Fruit fly (Drosophila melanogaster) whole organism, embryonic: Measurements from ENCODE around the gene Cpr23B.

Experiments
- Blimp-1 ChIP-seq: fragments of 200-800 bp; sonication (Bioruptor generic); optimal IDR thresholded peaks from 3 replicates; lab custom pipeline; 2018; ENCODE audit warnings: missing biosample characterization, missing genetic modification characterization, mild to moderate bottlenecking, moderate library complexity, missing genetic modification reagents
- CG10462 ChIP-seq: fragments of 200-800 bp; sonication (Bioruptor generic); optimal IDR thresholded peaks from 2 replicates; lab custom pipeline; 2016; ENCODE audit warnings: missing biosample characterization, missing genetic modification characterization
- CG10565 ChIP-seq: fragments of 200-800 bp; sonication (Bioruptor generic); optimal IDR thresholded peaks from 3 replicates; lab custom pipeline; 2016; ENCODE audit warnings: missing biosample characterization, mild to moderate bottlenecking, missing genetic modification characterization
- CG10654 ChIP-seq: fragments of 200-800 bp; sonication (Bioruptor generic); optimal IDR thresholded peaks from 2 replicates; lab custom pipeline; 2016; ENCODE audit warnings: missing biosample characterization, missing genetic modification characterization
- CG11723 ChIP-seq: fragments of 200-800 bp; sonication (Bioruptor generic); optimal IDR thresholded peaks from 2 replicates; lab custom pipeline; 2017; ENCODE audit warnings: missing biosample characterization, mild to moderate bottlenecking, missing genetic modification characterization
- CG13287 ChIP-seq: fragments of 200-800 bp; sonication (Bioruptor generic); IDR thresholded peaks from 2 replicates; pipeline ENCODE4 v1.3.6; 2022; ENCODE audit warnings: missing biosample characterization, missing genetic modification characterization; ENCODE audit not compliant: partially characterized antibody
- CG13424 ChIP-seq: fragments of 200-800 bp; sonication (Bioruptor generic); optimal IDR thresholded peaks from 2 replicates; lab custom pipeline; 2019; ENCODE audit warnings: missing biosample characterization, mild to moderate bottlenecking, missing genetic modification characterization, moderate library complexity
- CG13894 ChIP-seq: fragments of 200-800 bp; sonication (Bioruptor generic); optimal IDR thresholded peaks from 3 replicates; lab custom pipeline; 2018; ENCODE audit warnings: missing biosample characterization, mild to moderate bottlenecking, missing genetic modification characterization, moderate library complexity
- CG16863 ChIP-seq: fragments of 200-800 bp; sonication (Bioruptor generic); optimal IDR thresholded peaks from 3 replicates; lab custom pipeline; 2016; ENCODE audit warnings: missing biosample characterization, missing genetic modification characterization
- CG18764 ChIP-seq: fragments of 200-800 bp; sonication (Bioruptor generic); optimal IDR thresholded peaks from 3 replicates; lab custom pipeline; 2016; ENCODE audit warnings: missing biosample characterization, missing genetic modification characterization
- CG31365 ChIP-seq: fragments of 200-800 bp; sonication (Bioruptor generic); optimal IDR thresholded peaks from 2 replicates; lab custom pipeline; 2018; ENCODE audit warnings: missing biosample characterization, mild to moderate bottlenecking, missing genetic modification characterization
- CG5180 ChIP-seq: fragments of 200-800 bp; sonication (Bioruptor generic); optimal IDR thresholded peaks from 3 replicates; lab custom pipeline; 2017; ENCODE audit warnings: missing biosample characterization, missing genetic modification characterization, mild to moderate bottlenecking, moderate library complexity, missing genetic modification reagents
- CG6175 ChIP-seq: fragments of 200-800 bp; sonication (Bioruptor generic); IDR thresholded peaks from 3 replicates; pipeline ENCODE4 v1.3.6; 2022; ENCODE audit warnings: missing biosample characterization, missing genetic modification characterization
- CG7928 ChIP-seq: fragments of 200-800 bp; sonication (Bioruptor generic); optimal IDR thresholded peaks from 2 replicates; lab custom pipeline; 2017; ENCODE audit warnings: missing biosample characterization, mild to moderate bottlenecking, missing genetic modification characterization
- CG8089 ChIP-seq: fragments of 200-800 bp; sonication (Bioruptor generic); optimal IDR thresholded peaks from 3 replicates; lab custom pipeline; 2016; ENCODE audit warnings: missing biosample characterization, missing genetic modification characterization
- CG9797 ChIP-seq: fragments of 200-800 bp; sonication (Bioruptor generic); optimal IDR thresholded peaks from 3 replicates; lab custom pipeline; 2018; ENCODE audit warnings: missing biosample characterization, mild to moderate bottlenecking, missing genetic modification characterization
- Dp ChIP-seq: fragments of 200-800 bp; sonication (Bioruptor generic); optimal IDR thresholded peaks from 2 replicates; lab custom pipeline; 2018; ENCODE audit warnings: missing biosample characterization, mild to moderate bottlenecking, missing genetic modification characterization, moderate library complexity
- Drgx ChIP-seq: fragments of 200-800 bp; sonication (Bioruptor generic); IDR thresholded peaks from 2 replicates; pipeline ENCODE4 v1.3.6; 2022; ENCODE audit warnings: missing biosample characterization, missing genetic modification characterization
- E2f2 ChIP-seq: fragments of 200-800 bp; sonication (Bioruptor generic); IDR thresholded peaks from 2 replicates; pipeline ENCODE4 v1.3.6; 2022; ENCODE audit warnings: missing biosample characterization, missing genetic modification characterization
- Eip74EF ChIP-seq, 2 experiments: fragments of 200-800 bp in 1 of 2; fragments of >200 bp in 1 of 2; sonication (Bioruptor generic) in 1 of 2; optimal IDR thresholded peaks; 2 replicates each; lab custom pipeline; 2017 to 2019; ENCODE audit warnings: missing biosample characterization in 2 of 2, missing genetic modification characterization in 2 of 2, mild to moderate bottlenecking in 1 of 2, moderate library complexity in 1 of 2
- Meics ChIP-seq: fragments of 200-800 bp; sonication (Bioruptor generic); optimal IDR thresholded peaks from 2 replicates; lab custom pipeline; 2017; ENCODE audit warnings: missing biosample characterization, mild to moderate bottlenecking, missing genetic modification characterization
- NfI ChIP-seq: fragments of 200-800 bp; sonication (Bioruptor generic); optimal IDR thresholded peaks from 3 replicates; lab custom pipeline; 2018; ENCODE audit warnings: missing biosample characterization, mild to moderate bottlenecking, missing genetic modification characterization, moderate library complexity
- Oli ChIP-seq: fragments of 200-800 bp; sonication (Bioruptor generic); optimal IDR thresholded peaks from 2 replicates; lab custom pipeline; 2018; ENCODE audit warnings: missing biosample characterization, mild to moderate bottlenecking, missing genetic modification characterization, moderate library complexity
- Spps ChIP-seq: fragments of 200-800 bp; sonication (Bioruptor generic); optimal IDR thresholded peaks from 2 replicates; lab custom pipeline; 2018; ENCODE audit warnings: missing biosample characterization, mild to moderate bottlenecking, missing genetic modification characterization
- Tbp ChIP-seq: fragments of >200 bp; optimal IDR thresholded peaks from 2 replicates; lab custom pipeline; 2018; ENCODE audit warnings: missing biosample characterization, missing genetic modification characterization
- Vsx1 ChIP-seq: fragments of 200-800 bp; sonication (Bioruptor generic); optimal IDR thresholded peaks from 2 replicates; lab custom pipeline; 2017; ENCODE audit warnings: missing biosample characterization, mild to moderate bottlenecking, missing genetic modification characterization, missing genetic modification reagents
- ato ChIP-seq: fragments of 200-800 bp; sonication (Bioruptor generic); IDR thresholded peaks from 2 replicates; pipeline ENCODE4 v1.3.6; 2022; ENCODE audit warnings: missing biosample characterization, missing genetic modification characterization; ENCODE audit not compliant: partially characterized antibody
- bbx ChIP-seq: fragments of 200-800 bp; sonication (Bioruptor generic); IDR thresholded peaks from 2 replicates; pipeline ENCODE4 v1.3.6; 2022; ENCODE audit warnings: missing biosample characterization, missing genetic modification characterization; ENCODE audit not compliant: partially characterized antibody
- cg ChIP-seq: fragments of 200-800 bp; sonication (Bioruptor generic); optimal IDR thresholded peaks from 3 replicates; lab custom pipeline; 2019; ENCODE audit warnings: missing biosample characterization, mild to moderate bottlenecking, missing genetic modification characterization, moderate library complexity
- chm ChIP-seq: fragments of 200-800 bp; sonication (Bioruptor generic); IDR thresholded peaks from 2 replicates; pipeline ENCODE4 v1.3.6; 2022; ENCODE audit warnings: missing biosample characterization, missing genetic modification characterization
- crp ChIP-seq, 2 experiments: fragments of 200-800 bp; sonication (Bioruptor generic); optimal IDR thresholded peaks; 2 replicates in 1 of 2; 3 replicates in 1 of 2; lab custom pipeline; 2017; ENCODE audit warnings: missing biosample characterization in 2 of 2, missing genetic modification characterization in 2 of 2, mild to moderate bottlenecking in 1 of 2, moderate library complexity in 1 of 2
- ewg ChIP-seq: fragments of 200-800 bp; sonication (Bioruptor generic); optimal IDR thresholded peaks from 3 replicates; lab custom pipeline; 2017; ENCODE audit warnings: mild to moderate bottlenecking, missing biosample characterization, missing genetic modification reagents, missing genetic modification characterization
- ftz-f1 ChIP-seq: fragments of 200-800 bp; sonication (Bioruptor generic); optimal IDR thresholded peaks from 2 replicates; lab custom pipeline; 2016; ENCODE audit warnings: missing biosample characterization, missing genetic modification characterization
- grn ChIP-seq: fragments of 200-800 bp; sonication (Bioruptor generic); optimal IDR thresholded peaks from 3 replicates; lab custom pipeline; 2017; ENCODE audit warnings: missing biosample characterization, missing genetic modification characterization
- ham ChIP-seq: fragments of 200-800 bp; sonication (Bioruptor generic); IDR thresholded peaks from 2 replicates; pipeline ENCODE4 v1.3.6; 2022; ENCODE audit warnings: missing biosample characterization, missing genetic modification characterization
- lola ChIP-seq, 3 experiments: fragments of >200 bp in 2 of 3; fragments of 200-800 bp in 1 of 3; sonication (Bioruptor generic) in 1 of 3; optimal IDR thresholded peaks; 2 replicates each; lab custom pipeline; 2017 to 2019; ENCODE audit warnings: missing biosample characterization in 3 of 3, missing genetic modification characterization in 3 of 3, mild to moderate bottlenecking in 1 of 3, moderate library complexity in 1 of 3
- luna ChIP-seq: fragments of 200-800 bp; sonication (Bioruptor generic); optimal IDR thresholded peaks from 2 replicates; lab custom pipeline; 2016; ENCODE audit warnings: missing biosample characterization, missing genetic modification characterization
- odd ChIP-seq: fragments of 200-800 bp; sonication (Bioruptor generic); optimal IDR thresholded peaks from 2 replicates; lab custom pipeline; 2017; ENCODE audit warnings: missing biosample characterization, mild to moderate bottlenecking, missing genetic modification characterization
- onecut ChIP-seq: fragments of 200-800 bp; sonication (Bioruptor generic); IDR thresholded peaks from 2 replicates; pipeline ENCODE4 v1.3.6; 2022; ENCODE audit warnings: missing biosample characterization, missing genetic modification characterization
- pb ChIP-seq: fragments of 200-800 bp; sonication (Bioruptor generic); optimal IDR thresholded peaks from 3 replicates; lab custom pipeline; 2016; ENCODE audit warnings: missing biosample characterization, missing genetic modification characterization
- pzg ChIP-seq: fragments of 200-800 bp; sonication (Bioruptor generic); optimal IDR thresholded peaks from 3 replicates; lab custom pipeline; 2018; ENCODE audit warnings: missing biosample characterization, mild to moderate bottlenecking, missing genetic modification characterization, moderate library complexity
- run ChIP-seq: fragments of 200-800 bp; sonication (Bioruptor generic); optimal IDR thresholded peaks from 3 replicates; lab custom pipeline; 2018; ENCODE audit warnings: missing biosample characterization, mild to moderate bottlenecking, missing genetic modification characterization
- seq ChIP-seq: fragments of 200-800 bp; sonication (Bioruptor generic); IDR thresholded peaks from 2 replicates; pipeline ENCODE4 v1.3.6; 2022; ENCODE audit warnings: missing biosample characterization, missing genetic modification characterization
- sug ChIP-seq: fragments of 200-800 bp; optimal IDR thresholded peaks from 2 replicates; lab custom pipeline; 2019; ENCODE audit warnings: missing biosample characterization, mild to moderate bottlenecking, missing genetic modification characterization, moderate library complexity
- tll ChIP-seq, 2 experiments: fragments of 200-800 bp in 1 of 2; fragments of >200 bp in 1 of 2; sonication (Bioruptor generic) in 1 of 2; optimal IDR thresholded peaks; 2 replicates each; lab custom pipeline; 2017 to 2019; ENCODE audit warnings: missing biosample characterization in 2 of 2, missing genetic modification characterization in 2 of 2, mild to moderate bottlenecking in 1 of 2, moderate library complexity in 1 of 2
- unc-4 ChIP-seq: fragments of 200-800 bp; sonication (Bioruptor generic); IDR thresholded peaks from 2 replicates; pipeline ENCODE4 v1.3.6; 2022; ENCODE audit warnings: missing biosample characterization, missing genetic modification characterization; ENCODE audit not compliant: partially characterized antibody

The Cpr23B gene

DNA sequence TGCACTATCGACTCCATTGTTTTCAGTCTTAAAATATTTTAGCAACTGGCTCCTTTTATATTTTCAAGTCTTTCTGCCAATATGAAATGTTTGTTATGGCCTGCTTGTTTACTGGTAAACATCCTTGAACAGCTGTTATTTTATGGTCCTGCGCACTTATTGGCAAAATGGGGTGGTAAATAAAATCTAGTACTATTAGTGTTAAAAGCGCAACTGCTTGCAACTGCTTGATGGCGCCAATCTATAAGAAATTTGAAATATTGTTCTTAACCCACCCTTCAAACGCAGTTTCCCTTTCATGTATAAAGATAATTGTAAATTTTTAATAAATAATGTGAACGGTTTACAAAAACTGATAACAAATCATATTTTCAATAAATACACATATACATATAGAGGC is 22.5 kb upstream of the Cpr23B start, which contains the start of gene G6P:
Gene G6P (minus strand): TSS at position 88 of the 400 bp plus-strand sequence.
- no peak for TF ChIP-seq tll (GFP tag; optimal IDR thresholded peaks at IDR 0.05; lab: Kevin White, UChicago)
- TF ChIP-seq CG18764: no peak
- TF ChIP-seq CG6175 (GFP tag; lab: Robert Waterston, UW): no peak
- TF ChIP-seq CG11723: no peak
- no peak for TF ChIP-seq lola (GFP tag; optimal IDR thresholded peaks at IDR 0.05; lab: Kevin White, UChicago)
- TF ChIP-seq NfI (GFP tag; lab: Kevin White, UChicago): no peak
- TF ChIP-seq ewg: peak; percentile 100
- no peak for TF ChIP-seq CG10462 (GFP tag; lab: Kevin White, UChicago)
- peak in 1 of 2 experiments; percentile 70 for TF ChIP-seq crp (GFP tag; optimal IDR thresholded peaks at IDR 0.05; lab: Kevin White, UChicago)
- TF ChIP-seq Drgx (GFP tag; lab: Robert Waterston, UW): no peak
- TF ChIP-seq ftz-f1: no peak
- peak; percentile 42; the same call in 1 of the 2 replicates for TF ChIP-seq seq (GFP tag; lab: Robert Waterston, UW)
- TF ChIP-seq Dp (GFP tag; lab: Kevin White, UChicago): peak; percentile 70
- no peak for TF ChIP-seq odd (GFP tag; lab: Kevin White, UChicago)
- no peak for TF ChIP-seq CG13287 (GFP tag; lab: Robert Waterston, UW)
- TF ChIP-seq CG13424 (tag; lab: Kevin White, UChicago): no peak
- no peak for TF ChIP-seq Eip74EF (GFP tag; optimal IDR thresholded peaks at IDR 0.05; lab: Kevin White, UChicago)
- no peak for TF ChIP-seq grn (GFP tag; lab: Kevin White, UChicago)
- TF ChIP-seq chm (GFP tag; lab: Robert Waterston, UW): no peak
- TF ChIP-seq pb (GFP tag; lab: Kevin White, UChicago): no peak
- TF ChIP-seq CG7928 (GFP tag; lab: Kevin White, UChicago): no peak
- no peak for TF ChIP-seq Spps (tag; lab: Kevin White, UChicago)
- TF ChIP-seq Oli: no peak
- no peak for TF ChIP-seq Tbp (GFP tag; lab: Kevin White, UChicago)
- TF ChIP-seq CG31365 (tag; lab: Kevin White, UChicago): peak; percentile 94
- peak; percentile 15 for TF ChIP-seq pzg (GFP tag; lab: Kevin White, UChicago)
- no peak for TF ChIP-seq ham (GFP tag; lab: Robert Waterston, UW)
- TF ChIP-seq CG16863 (GFP tag; lab: Kevin White, UChicago): no peak
- peak; percentile 75 for TF ChIP-seq E2f2
- TF ChIP-seq, all 482 proteins: peak for 7

DNA sequence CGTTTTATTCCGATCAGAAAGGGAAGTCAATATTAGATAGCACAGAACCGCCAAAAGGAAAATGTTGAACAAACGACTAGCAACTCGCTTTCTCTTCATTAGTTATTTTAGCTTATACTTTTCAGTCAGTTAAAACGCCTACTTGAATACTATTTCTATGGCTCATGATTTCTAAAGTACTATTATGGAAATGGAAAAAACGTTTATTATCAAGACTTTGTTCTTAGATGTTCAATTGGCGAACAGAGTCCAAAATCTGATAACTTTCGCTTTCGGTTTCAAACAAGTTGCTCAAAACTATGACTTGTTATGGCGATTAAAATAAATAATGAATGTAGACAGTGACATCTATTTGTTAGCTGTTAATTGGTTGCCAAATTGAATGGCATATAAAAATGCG is 12.8 kb upstream of the Cpr23B start, which contains the start of gene CG3123:
Gene CG3123 (minus strand): TSS at position 101 of the 400 bp plus-strand sequence.
- TF ChIP-seq CG10565: no peak
- TF ChIP-seq bbx (GFP tag; lab: Robert Waterston, UW): no peak
- peak; percentile 1 for TF ChIP-seq Blimp-1
- TF ChIP-seq Meics: no peak
- TF ChIP-seq run: no peak

DNA sequence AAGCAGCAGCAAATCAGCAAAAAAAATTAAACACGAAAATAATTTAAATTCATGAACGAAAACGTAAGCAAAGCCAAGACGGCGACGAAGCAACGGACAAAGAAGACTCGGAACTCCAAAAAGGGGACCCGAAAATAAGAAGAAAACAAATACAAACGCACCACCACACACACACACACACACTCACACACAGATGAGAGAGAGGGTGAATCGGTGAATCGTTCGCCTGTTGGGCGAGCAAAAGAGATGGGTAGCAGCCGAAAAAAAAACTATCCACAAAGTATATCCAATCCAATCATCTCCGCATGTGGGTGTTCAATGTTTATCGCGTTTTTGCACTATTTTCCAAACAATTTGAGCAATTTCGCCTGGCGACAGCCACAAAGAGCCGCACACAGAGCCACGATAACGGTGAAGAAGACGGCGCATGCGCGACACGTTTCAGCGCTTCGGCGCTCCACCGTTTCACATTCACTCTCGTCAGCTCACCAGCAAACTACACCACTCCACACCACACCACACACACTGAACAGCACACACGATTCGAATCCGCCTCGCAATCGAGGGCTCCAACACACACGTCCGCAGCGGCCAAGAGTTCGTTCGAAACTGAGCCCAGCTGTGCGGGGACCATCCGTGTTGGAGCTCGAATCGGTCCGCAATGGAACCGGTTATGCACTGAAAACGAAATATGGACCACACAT is 8.4 kb upstream of the Cpr23B start, which contains the start of gene Duox:
Gene Duox (minus strand): TSS at position 612 of the 704 bp plus-strand sequence.
- TF ChIP-seq CG8089 (GFP tag; lab: Kevin White, UChicago) (no peak), CG13894 (tag; lab: Kevin White, UChicago) (no peak), ato (GFP tag; lab: Robert Waterston, UW) (no peak), luna (no peak), CG5180 (GFP tag; lab: Kevin White, UChicago) (peak; percentile 90), CG13287 (GFP tag; lab: Robert Waterston, UW) (no peak; the same call in 1 of the 2 replicates), Vsx1 (GFP tag; lab: Kevin White, UChicago) (no peak), onecut (GFP tag; lab: Robert Waterston, UW) (no peak), Drgx (GFP tag; lab: Robert Waterston, UW) (no peak), CG9797 (GFP tag; lab: Kevin White, UChicago) (no peak), unc-4 (GFP tag; lab: Robert Waterston, UW) (0 out of 2 replicates have a peak, but pooled peaks have one; percentile 18), sug (no peak), CG10654 (GFP tag; lab: Kevin White, UChicago) (no peak), cg (GFP tag; lab: Kevin White, UChicago) (peak; percentile 87)
